Worm (Caenorhabditis elegans) whole organism, late embryonic: ENCODE measurements around the gene C14E2.6.

Source experiments
- C08G9.2 ChIP-seq: sonication (generic microtip); optimal IDR thresholded peaks from 2 replicates; lab custom pipeline; 2016; ENCODE audit warnings: mild to moderate bottlenecking, missing genetic modification characterization, moderate library complexity, missing compliant biosample characterization
- ama-1 ChIP-seq: fragments of 150-350 bp; optimal IDR thresholded peaks from 2 replicates; lab custom pipeline; 2014
- elt-2 ChIP-seq: sonication (generic microtip); optimal IDR thresholded peaks from 2 replicates; lab custom pipeline; 2016; ENCODE audit warnings: missing genetic modification reagents, missing genetic modification characterization, missing compliant biosample characterization
- fkh-10 ChIP-seq: fragments of 150-350 bp; optimal IDR thresholded peaks from 2 replicates; lab custom pipeline; 2014; ENCODE audit warnings: missing biosample characterization, missing genetic modification reagents, missing genetic modification characterization
- hlh-30 ChIP-seq: sonication (generic microtip); optimal IDR thresholded peaks from 2 replicates; lab custom pipeline; 2017; ENCODE audit warnings: antibody characterized with exemption, missing genetic modification characterization, missing compliant biosample characterization; ENCODE audit not compliant: insufficient read depth
- hlh-6 ChIP-seq: sonication (generic microtip); optimal IDR thresholded peaks from 2 replicates; lab custom pipeline; 2016; ENCODE audit warnings: missing genotype, missing genetic modification characterization, missing compliant biosample characterization
- nhr-11 ChIP-seq: fragments of 150-350 bp; optimal IDR thresholded peaks from 2 replicates; lab custom pipeline; 2014; ENCODE audit warnings: missing biosample characterization, missing genetic modification characterization
- ref-2 ChIP-seq: sonication (generic microtip); optimal IDR thresholded peaks from 2 replicates; lab custom pipeline; 2016; ENCODE audit warnings: missing genetic modification characterization, missing compliant biosample characterization
- rnt-1 ChIP-seq: sonication (generic microtip); optimal IDR thresholded peaks from 2 replicates; lab custom pipeline; 2016; ENCODE audit warnings: missing genetic modification characterization, missing compliant biosample characterization
- ttx-3 ChIP-seq: sonication (generic microtip); optimal IDR thresholded peaks from 2 replicates; lab custom pipeline; 2016; ENCODE audit warnings: missing genetic modification reagents, missing genetic modification characterization, missing compliant biosample characterization

- TF ChIP-seq ama-1 (lab: Kevin White, UChicago) (no peak), nhr-11 (no peak), C08G9.2 (tag; lab: Kevin White, UChicago) (no peak), hlh-6 (no peak), rnt-1 (tag; lab: Kevin White, UChicago) (no peak), hlh-30 (tag; lab: Kevin White, UChicago) (no peak), ttx-3 (tag; lab: Kevin White, UChicago) (no peak), ref-2 (tag; lab: Kevin White, UChicago) (no peak), fkh-10 (GFP tag; lab: Kevin White, UChicago) (no peak), elt-2 (no peak)
Observed at ce11 chrX:1791095-1791494, 38.7 kb downstream of the C14E2.6 start.
